Worm (Caenorhabditis elegans) whole organism, midembryonic: ENCODE data around the gene srh-92.

Source experiments
- T22C8.4 ChIP-seq: fragments of 200-800 bp; sonication (Bioruptor generic); IDR thresholded peaks from 2 replicates; pipeline ENCODE4 v1.3.6; 2022; ENCODE audit warnings: missing genetic modification characterization, missing compliant biosample characterization
- cog-1 ChIP-seq: sonication (generic microtip); optimal IDR thresholded peaks from 2 replicates; lab custom pipeline; 2016; ENCODE audit warnings: missing genetic modification characterization, missing compliant biosample characterization
- flt-1 ChIP-seq: fragments of 200-800 bp; sonication (Bioruptor generic); IDR thresholded peaks from 2 replicates; pipeline ENCODE4 v1.3.6; 2022; ENCODE audit warnings: missing genetic modification characterization, missing compliant biosample characterization
- klf-2 ChIP-seq: fragments of 200-800 bp; sonication (Bioruptor generic); conservative IDR thresholded peaks from 2 replicates; pipeline ENCODE4 v1.3.6; 2022; ENCODE audit warnings: missing genetic modification reagents, missing genetic modification characterization, missing compliant biosample characterization
- med-1 ChIP-seq: sonication (generic microtip); optimal IDR thresholded peaks from 2 replicates; lab custom pipeline; 2017; ENCODE audit warnings: missing genetic modification characterization, mild to moderate bottlenecking, missing compliant biosample characterization, antibody characterized with exemption, missing genetic modification reagents; ENCODE audit not compliant: insufficient read depth
- tab-1 ChIP-seq: fragments of 200-800 bp; sonication (Bioruptor generic); IDR thresholded peaks from 2 replicates; pipeline ENCODE4 v1.3.6; 2022; ENCODE audit warnings: missing genetic modification characterization, missing compliant biosample characterization
- ztf-23 ChIP-seq: fragments of 200-800 bp; sonication (Bioruptor generic); IDR thresholded peaks from 2 replicates; pipeline ENCODE4 v1.3.6; 2022; ENCODE audit warnings: missing genetic modification reagents, missing genetic modification characterization, missing compliant biosample characterization
- ztf-29 ChIP-seq: fragments of 200-800 bp; sonication (Bioruptor generic); IDR thresholded peaks from 2 replicates; pipeline ENCODE4 v1.3.6; 2022; ENCODE audit warnings: missing genetic modification reagents, missing genetic modification characterization, missing compliant biosample characterization

DNA sequence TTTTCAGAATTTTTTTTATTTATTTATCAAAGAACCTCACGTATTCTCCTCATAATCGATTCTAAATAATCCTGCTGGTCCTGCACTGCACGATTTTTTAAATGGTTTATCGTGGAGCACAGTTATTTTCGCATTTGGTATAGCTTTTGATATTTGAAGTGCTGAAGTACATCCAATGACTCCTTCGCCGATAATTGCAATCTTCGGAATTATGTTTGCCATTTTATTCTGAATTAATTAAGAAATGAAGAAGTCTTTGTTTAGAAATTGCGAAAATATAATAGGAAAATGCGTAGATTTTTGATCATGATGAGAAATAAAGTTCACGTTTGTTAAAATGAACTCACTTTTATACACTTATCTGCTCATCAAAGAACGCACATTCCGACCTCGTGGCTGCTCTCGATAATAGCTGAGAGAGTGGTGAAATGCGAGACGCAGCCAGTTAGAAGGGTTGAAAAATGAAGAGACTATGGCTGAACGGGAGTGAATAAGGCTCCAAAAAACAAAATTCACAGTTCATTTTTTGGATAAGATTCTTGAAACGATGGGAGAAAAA lies 25.9 kb downstream of the srh-92 start:
- no peak for TF ChIP-seq T22C8.4 (GFP tag; lab: Robert Waterston, UW)
- no peak for TF ChIP-seq tab-1 (GFP tag; lab: Robert Waterston, UW)
- no peak for TF ChIP-seq flt-1
- TF ChIP-seq klf-2 = no peak
- no peak for TF ChIP-seq ztf-29 (GFP tag; lab: Robert Waterston, UW)
- TF ChIP-seq ztf-23 = no peak
- TF ChIP-seq cog-1 (tag; lab: Kevin White, UChicago) = no peak
- TF ChIP-seq med-1 (GFP tag; lab: Kevin White, UChicago) = no peak
